Worm (Caenorhabditis elegans): ENCODE measurements around the gene srlf-24.

srlf-24 gene

ce11 chrIV:11145929-11146339 lies 40.3 kb upstream of the srlf-24 start:
- TF ChIP-seq lim-6 (tag; optimal IDR thresholded peaks at IDR 0.05) (no peak), ztf-16 (tag; optimal IDR thresholded peaks at IDR 0.05) (no peak), C38D4.7 (GFP tag; optimal IDR thresholded peaks at IDR 0.05) (no peak), tbx-7 (tag; optimal IDR thresholded peaks at IDR 0.05) (no peak), ceh-9 (tag; optimal IDR thresholded peaks at IDR 0.05) (no peak), pat-9 (tag; optimal IDR thresholded peaks at IDR 0.05) (no peak), nfya-1 (tag; optimal IDR thresholded peaks at IDR 0.05) (no peak), gmeb-2 (tag; optimal IDR thresholded peaks at IDR 0.05) (no peak), ceh-18 (tag; optimal IDR thresholded peaks at IDR 0.05) (no peak), ceh-48 (tag; optimal IDR thresholded peaks at IDR 0.05) (no peak), npax-4 (tag; optimal IDR thresholded peaks at IDR 0.05) (no peak), pros-1 (tag; optimal IDR thresholded peaks at IDR 0.05) (no peak)

ce11 chrIV:11143228-11143444 lies 37.5 kb upstream of the srlf-24 start, which contains the start of gene F01G4.4:
F01G4.4 (plus strand) TSS chrIV:11143345.
- TF ChIP-seq ceh-6 (GFP tag; optimal IDR thresholded peaks at IDR 0.05) (no peak), npax-4 (tag; optimal IDR thresholded peaks at IDR 0.05) (no peak), hlh-13 (GFP tag; optimal IDR thresholded peaks at IDR 0.05) (no peak), sdc-2 (tag; optimal IDR thresholded peaks at IDR 0.05) (no peak), zip-5 (tag; optimal IDR thresholded peaks at IDR 0.05) (no peak), gmeb-2 (tag; optimal IDR thresholded peaks at IDR 0.05) (no peak), ceh-2 (tag; optimal IDR thresholded peaks at IDR 0.05) (no peak), ttx-3 (tag; optimal IDR thresholded peaks at IDR 0.05) (no peak)

ce11 chrIV:11142314-11143227 lies 36.9 kb upstream of the srlf-24 start, which contains the start of gene skih-2:
skih-2 (minus strand) TSS chrIV:11142364.
- TF ChIP-seq hlh-13 (GFP tag; optimal IDR thresholded peaks at IDR 0.05) (no peak), ceh-45 (GFP tag; IDR thresholded peaks at IDR 0.05) (no peak), pha-4 (tag; optimal IDR thresholded peaks at IDR 0.05) (no peak), fkh-6 (tag; optimal IDR thresholded peaks at IDR 0.05) (no peak), nfya-1 (tag; optimal IDR thresholded peaks at IDR 0.05) (peak; percentile 27), pros-1 (tag; optimal IDR thresholded peaks at IDR 0.05) (no peak), ceh-48 (tag; optimal IDR thresholded peaks at IDR 0.05) (no peak), ceh-34 (tag; optimal IDR thresholded peaks at IDR 0.05) (peak; percentile 90)

ce11 chrIV:11131268-11131667 lies 25.6 kb upstream of the srlf-24 start, which contains the start of gene ard-1:
ard-1 (plus strand) TSS chrIV:11131279.
- TF ChIP-seq hlh-15 (tag; optimal IDR thresholded peaks at IDR 0.05) (no peak), unc-3 (GFP tag; conservative IDR thresholded peaks at IDR 0.05) (no peak), unc-3 (tag; optimal IDR thresholded peaks at IDR 0.05) (no peak)

ce11 chrIV:11130774-11131173 lies 25.1 kb upstream of the srlf-24 start:
- TF ChIP-seq ceh-30 (tag; optimal IDR thresholded peaks at IDR 0.05) (no peak), pag-3 (tag; optimal IDR thresholded peaks at IDR 0.05; ENCODE audit: borderline replicate concordance) (no peak), odd-2 (tag; optimal IDR thresholded peaks at IDR 0.05) (no peak), hlh-8 (tag; optimal IDR thresholded peaks at IDR 0.05) (no peak), fkh-6 (tag; optimal IDR thresholded peaks at IDR 0.05) (no peak), sox-4 (tag; optimal IDR thresholded peaks at IDR 0.05) (no peak), ceh-18 (tag; optimal IDR thresholded peaks at IDR 0.05) (no peak), fax-1 (tag; optimal IDR thresholded peaks at IDR 0.05) (no peak), ama-1 (optimal IDR thresholded peaks at IDR 0.05) (no peak), hlh-6 (tag; optimal IDR thresholded peaks at IDR 0.05) (no peak), ceh-14 (tag; optimal IDR thresholded peaks at IDR 0.05) (no peak), sdc-2 (tag; optimal IDR thresholded peaks at IDR 0.05) (no peak), rnt-1 (tag; optimal IDR thresholded peaks at IDR 0.05) (no peak), ceh-31 (tag; optimal IDR thresholded peaks at IDR 0.05) (no peak), ttx-3 (tag; optimal IDR thresholded peaks at IDR 0.05) (no peak), mec-3 (tag; optimal IDR thresholded peaks at IDR 0.05; ENCODE audit: borderline replicate concordance) (no peak), unc-55 (GFP tag; optimal IDR thresholded peaks at IDR 0.05) (no peak), tbx-2 (tag; optimal IDR thresholded peaks at IDR 0.05) (no peak), lin-11 (tag; optimal IDR thresholded peaks at IDR 0.05) (no peak)

Measured in whole organism, late embryonic.